Worm (Caenorhabditis elegans) whole organism, L1 larva: ENCODE results near the gene brf-1.

ENCODE experiments used
- ceh-82 ChIP-seq, 3 experiments: fragments of 150-350 bp in 1 of 3; sonication (generic microtip) in 2 of 3; optimal IDR thresholded peaks; 2 replicates each; lab custom pipeline; 2014 to 2017; ENCODE audit warnings: missing biosample characterization in 3 of 3, missing genetic modification characterization in 3 of 3
- ceh-90 ChIP-seq: sonication (generic microtip); optimal IDR thresholded peaks from 2 replicates; lab custom pipeline; 2016; ENCODE audit warnings: missing genetic modification characterization, missing compliant biosample characterization
- ces-1 ChIP-seq: fragments of 150-350 bp; optimal IDR thresholded peaks from 2 replicates; lab custom pipeline; 2014; ENCODE audit warnings: missing biosample characterization, missing genetic modification reagents, missing genetic modification characterization
- lir-3 ChIP-seq: sonication (generic microtip); optimal IDR thresholded peaks from 2 replicates; lab custom pipeline; 2016; ENCODE audit warnings: mild to moderate bottlenecking, missing genetic modification characterization, moderate library complexity, missing compliant biosample characterization; ENCODE audit not compliant: poor library complexity
- lsy-2 ChIP-seq, 2 experiments: fragments of 150-350 bp; optimal IDR thresholded peaks; 2 replicates each; lab custom pipeline; 2014; ENCODE audit warnings: missing biosample characterization in 2 of 2, missing genetic modification characterization in 2 of 2
- nhr-12 ChIP-seq: sonication (generic microtip); optimal IDR thresholded peaks from 2 replicates; lab custom pipeline; 2017; ENCODE audit warnings: missing biosample characterization, missing genetic modification characterization
- nhr-28 ChIP-seq: fragments of 150-350 bp; optimal IDR thresholded peaks from 2 replicates; lab custom pipeline; 2014; ENCODE audit warnings: missing biosample characterization, missing genetic modification characterization
- pag-3 ChIP-seq: sonication (generic microtip); optimal IDR thresholded peaks from 2 replicates; lab custom pipeline; 2017; ENCODE audit warnings: missing genetic modification characterization, mild to moderate bottlenecking, missing compliant biosample characterization, antibody characterized with exemption, borderline replicate concordance; ENCODE audit not compliant: insufficient read depth
- sup-37 ChIP-seq: fragments of 200-800 bp; sonication (Bioruptor generic); optimal IDR thresholded peaks from 2 replicates; lab custom pipeline; 2018; ENCODE audit warnings: mild to moderate bottlenecking, missing genetic modification characterization, missing compliant biosample characterization
- unc-62 ChIP-seq: fragments of 150-350 bp; optimal IDR thresholded peaks from 2 replicates; lab custom pipeline; 2014; ENCODE audit warnings: missing biosample characterization, missing genetic modification reagents, missing genetic modification characterization

DNA sequence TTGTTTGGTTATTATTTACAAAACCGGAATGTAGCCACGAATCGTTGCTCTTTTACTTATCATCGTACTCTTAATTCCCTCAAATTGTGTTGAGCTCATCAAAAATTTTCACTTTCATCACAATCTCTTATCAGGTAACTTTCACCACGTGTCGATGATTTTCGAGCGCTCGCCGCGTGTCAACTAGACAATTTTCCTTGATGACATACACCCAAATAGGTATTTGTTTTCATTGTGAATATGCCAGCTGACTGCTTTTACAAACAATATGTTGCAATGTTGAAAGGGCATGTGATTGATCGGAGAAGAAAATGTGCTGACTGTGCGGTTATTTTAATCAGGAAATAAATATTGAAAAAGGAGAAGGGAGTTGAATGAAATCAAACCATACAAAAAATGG is 41.0 kb upstream of the brf-1 start:
- no peak for TF ChIP-seq nhr-28 (tag; lab: Kevin White, UChicago)
- no peak for TF ChIP-seq ceh-90 (tag; lab: Kevin White, UChicago)
- no peak for TF ChIP-seq pag-3 (tag; lab: Kevin White, UChicago)
- no peak for TF ChIP-seq ces-1 (GFP tag; lab: Kevin White, UChicago)
- TF ChIP-seq unc-62 (GFP tag; lab: Kevin White, UChicago): no peak
- no peak for TF ChIP-seq lsy-2 (tag; optimal IDR thresholded peaks at IDR 0.05; lab: Kevin White, UChicago)
- no peak for TF ChIP-seq sup-37 (GFP tag; lab: Kevin White, UChicago)
- TF ChIP-seq ceh-82 (tag; optimal IDR thresholded peaks at IDR 0.05; lab: Kevin White, UChicago): no peak
- TF ChIP-seq lir-3 (tag; lab: Kevin White, UChicago): no peak
- TF ChIP-seq nhr-12 (tag; lab: Kevin White, UChicago): no peak
